Fruit fly (Drosophila melanogaster): ENCODE data around the gene CG14275.

- TF ChIP-seq esg (GFP tag; conservative IDR thresholded peaks at IDR 0.05) (no peak), p53 (GFP tag; optimal IDR thresholded peaks at IDR 0.05) (no peak), chif (GFP tag; optimal IDR thresholded peaks at IDR 0.05) (no peak), NC2β (GFP tag; optimal IDR thresholded peaks at IDR 0.05) (no peak), zen (tag; optimal IDR thresholded peaks at IDR 0.05) (no peak), CG8478 (optimal IDR thresholded peaks at IDR 0.05) (no peak), Sin3A (optimal IDR thresholded peaks at IDR 0.05) (no peak), CG15696 (tag; optimal IDR thresholded peaks at IDR 0.05) (no peak), CG1603 (tag; optimal IDR thresholded peaks at IDR 0.05) (no peak), Ets65A (GFP tag) (no peak)
These were observed 37.2 kb upstream of the CG14275 start for dm6 chr2L:8290092-8290424.

Measured in whole organism, embryonic.